Worm (Caenorhabditis elegans) whole organism, L3 larva: Measurements from ENCODE around the gene gtap-1.
A peak's percentile ranks its signal among the peaks of the same experiment; 100 is the strongest.
"Not testable (repeated sequence)": the region's sequence is repeated elsewhere in the genome, so short reads cannot be mapped to it uniquely, and the experiment has no call there.

Experiments
- R02D3.7 ChIP-seq: fragments of 150-350 bp; optimal IDR thresholded peaks from 2 replicates; lab custom pipeline; 2014; ENCODE audit warnings: missing biosample characterization, missing genetic modification characterization
- ama-1 ChIP-seq: fragments of 150-350 bp; optimal IDR thresholded peaks from 2 replicates; lab custom pipeline; 2018
- ceh-28 ChIP-seq: fragments of 150-350 bp; optimal IDR thresholded peaks from 2 replicates; lab custom pipeline; 2014; ENCODE audit warnings: missing biosample characterization, missing genetic modification reagents, missing genetic modification characterization
- ceh-9 ChIP-seq: sonication (generic microtip); optimal IDR thresholded peaks from 2 replicates; lab custom pipeline; 2018; ENCODE audit warnings: missing biosample characterization, missing genetic modification characterization
- daf-12 ChIP-seq: fragments of 150-350 bp; optimal IDR thresholded peaks from 2 replicates; lab custom pipeline; 2014; ENCODE audit warnings: missing biosample characterization, missing genetic modification reagents, missing genetic modification characterization
- egl-27 ChIP-seq: sonication (generic microtip); optimal IDR thresholded peaks from 4 replicates; lab custom pipeline; 2017; ENCODE audit warnings: missing biosample characterization, missing genetic modification reagents, missing genetic modification characterization
- egl-5 ChIP-seq: fragments of 150-350 bp; optimal IDR thresholded peaks from 2 replicates; lab custom pipeline; 2017; ENCODE audit warnings: missing biosample characterization, missing genetic modification reagents, missing genetic modification characterization, inconsistent platforms
- elt-2 ChIP-seq: sonication (generic microtip); optimal IDR thresholded peaks from 2 replicates; lab custom pipeline; 2016; ENCODE audit warnings: missing genetic modification reagents, mild to moderate bottlenecking, missing genetic modification characterization, missing compliant biosample characterization
- elt-3 ChIP-seq, 3 experiments: fragments of 150-350 bp in 1 of 3; sonication (generic microtip) in 2 of 3; optimal IDR thresholded peaks; 2 replicates in 2 of 3; 4 replicates in 1 of 3; lab custom pipeline; 2014 to 2017; ENCODE audit warnings: missing biosample characterization in 3 of 3, missing genetic modification characterization in 3 of 3
- fkh-2 ChIP-seq: fragments of 150-350 bp; optimal IDR thresholded peaks from 2 replicates; lab custom pipeline; 2014; ENCODE audit warnings: missing biosample characterization, missing genetic modification reagents, missing genetic modification characterization
- fos-1 ChIP-seq: fragments of 150-350 bp; optimal IDR thresholded peaks from 2 replicates; lab custom pipeline; 2014; ENCODE audit warnings: missing biosample characterization, missing genetic modification characterization
- hmg-11 ChIP-seq: sonication (generic microtip); optimal IDR thresholded peaks from 2 replicates; lab custom pipeline; 2016; ENCODE audit warnings: missing genetic modification characterization, missing compliant biosample characterization
- jun-1 ChIP-seq: fragments of 150-350 bp; optimal IDR thresholded peaks from 2 replicates; lab custom pipeline; 2014; ENCODE audit warnings: missing biosample characterization, missing genetic modification reagents, missing genetic modification characterization
- lin-15B ChIP-seq: fragments of 150-350 bp; optimal IDR thresholded peaks from 2 replicates; lab custom pipeline; 2014; ENCODE audit warnings: missing biosample characterization, missing genetic modification characterization
- lin-39 ChIP-seq: fragments of 150-350 bp; optimal IDR thresholded peaks from 2 replicates; lab custom pipeline; 2018; ENCODE audit warnings: missing biosample characterization, missing genetic modification reagents, missing genetic modification characterization
- lsy-12 ChIP-seq: sonication (generic microtip); optimal IDR thresholded peaks from 2 replicates; lab custom pipeline; 2016; ENCODE audit warnings: mild to moderate bottlenecking, missing genetic modification characterization, missing compliant biosample characterization
- mml-1 ChIP-seq: fragments of 150-350 bp; sonication (generic microtip); optimal IDR thresholded peaks from 3 replicates; lab custom pipeline; 2014; ENCODE audit warnings: missing biosample characterization, missing genetic modification characterization
- nfya-1 ChIP-seq: sonication (generic microtip); optimal IDR thresholded peaks from 2 replicates; lab custom pipeline; 2017; ENCODE audit warnings: missing genetic modification characterization, mild to moderate bottlenecking, missing compliant biosample characterization, antibody characterized with exemption, moderate library complexity; ENCODE audit not compliant: insufficient read depth
- nhr-12 ChIP-seq: fragments of 150-350 bp; optimal IDR thresholded peaks from 2 replicates; lab custom pipeline; 2014; ENCODE audit warnings: missing biosample characterization, missing genetic modification characterization
- nhr-23 ChIP-seq: fragments of 150-350 bp; optimal IDR thresholded peaks from 2 replicates; lab custom pipeline; 2014; ENCODE audit warnings: missing biosample characterization, missing genetic modification reagents, missing genetic modification characterization
- nhr-237 ChIP-seq: fragments of 150-350 bp; optimal IDR thresholded peaks from 2 replicates; lab custom pipeline; 2014; ENCODE audit warnings: missing biosample characterization, missing genetic modification characterization
- nhr-25 ChIP-seq: sonication (generic microtip); optimal IDR thresholded peaks from 2 replicates; lab custom pipeline; 2017; ENCODE audit warnings: missing biosample characterization, missing genetic modification characterization
- nhr-28 ChIP-seq: fragments of 150-350 bp; optimal IDR thresholded peaks from 2 replicates; lab custom pipeline; 2014; ENCODE audit warnings: missing biosample characterization, missing genetic modification characterization
- nhr-43 ChIP-seq: sonication (generic microtip); optimal IDR thresholded peaks from 2 replicates; lab custom pipeline; 2016; ENCODE audit warnings: mild to moderate bottlenecking, missing genetic modification characterization, missing compliant biosample characterization; ENCODE audit not compliant: poor library complexity, severe bottlenecking
- nhr-76 ChIP-seq: fragments of 150-350 bp; sonication (generic microtip); optimal IDR thresholded peaks from 5 replicates; lab custom pipeline; 2014; ENCODE audit warnings: missing biosample characterization, missing genetic modification characterization
- nhr-77 ChIP-seq: fragments of 150-350 bp; optimal IDR thresholded peaks from 2 replicates; lab custom pipeline; 2014; ENCODE audit warnings: missing biosample characterization, missing genetic modification characterization
- pha-4 ChIP-seq: fragments of 150-350 bp; optimal IDR thresholded peaks from 2 replicates; lab custom pipeline; 2014; ENCODE audit warnings: missing biosample characterization, missing genetic modification reagents, missing genetic modification characterization
- pqm-1 ChIP-seq: fragments of 150-350 bp; optimal IDR thresholded peaks from 2 replicates; lab custom pipeline; 2017; ENCODE audit warnings: missing biosample characterization, missing genetic modification characterization, inconsistent platforms
- sea-2 ChIP-seq: fragments of 150-350 bp; sonication (generic microtip); optimal IDR thresholded peaks from 4 replicates; lab custom pipeline; 2014; ENCODE audit warnings: missing biosample characterization, missing genetic modification reagents, missing genetic modification characterization
- skn-1 ChIP-seq: fragments of 150-350 bp; optimal IDR thresholded peaks from 2 replicates; lab custom pipeline; 2014; ENCODE audit warnings: missing biosample characterization, missing genetic modification characterization
- snpc-4 ChIP-seq: fragments of 150-350 bp; optimal IDR thresholded peaks from 2 replicates; lab custom pipeline; 2014; ENCODE audit warnings: missing biosample characterization, missing genetic modification characterization
- tbx-2 ChIP-seq: sonication (generic microtip); optimal IDR thresholded peaks from 2 replicates; lab custom pipeline; 2016; ENCODE audit warnings: mild to moderate bottlenecking, missing genetic modification characterization, missing compliant biosample characterization
- zag-1 ChIP-seq: fragments of 150-350 bp; optimal IDR thresholded peaks from 2 replicates; lab custom pipeline; 2014; ENCODE audit warnings: missing biosample characterization, missing genetic modification characterization
- ztf-4 ChIP-seq: fragments of 150-350 bp; optimal IDR thresholded peaks from 2 replicates; lab custom pipeline; 2014; ENCODE audit warnings: missing biosample characterization, missing genetic modification characterization

The gtap-1 gene

ce11 chrII:5833136-5833535, at the start of gene gtap-1:
TSS of gene gtap-1 (minus strand) at chrII:5833236.
- TF ChIP-seq fos-1 (tag; lab: Kevin White, UChicago) (no peak), nhr-12 (tag; lab: Kevin White, UChicago) (no peak), fkh-2 (tag; lab: Kevin White, UChicago) (no peak), tbx-2 (tag; lab: Kevin White, UChicago) (no peak), elt-3 (tag; optimal IDR thresholded peaks at IDR 0.05; lab: Kevin White, UChicago) (no peak), nhr-237 (tag; lab: Kevin White, UChicago) (no peak)

- TF ChIP-seq fkh-2 (tag; lab: Kevin White, UChicago) = no peak
- no peak for TF ChIP-seq nhr-77 (tag; lab: Kevin White, UChicago)
- peak; percentile 19 for TF ChIP-seq nhr-23 (tag; lab: Kevin White, UChicago)
- peak; percentile 90 for TF ChIP-seq nhr-25 (tag; lab: Kevin White, UChicago)
- TF ChIP-seq, all 47 proteins: peak for 2
Measured at ce11 chrII:5880677-5881076, 47.6 kb upstream of the gtap-1 start.

ce11 chrII:5876511-5876910, 43.5 kb upstream of the gtap-1 start, which contains the start of gene F55C12.2:
TSS of gene F55C12.2 (plus strand) at chrII:5876811.
- TF ChIP-seq mml-1; snpc-4 (tag; lab: Kevin White, UChicago); sea-2 (GFP tag; lab: Kevin White, UChicago): not testable (repeated sequence)
- TF ChIP-seq, all 47 proteins: peak for 0; not testable (repeated sequence) for 47

- TF ChIP-seq R02D3.7 (tag; lab: Kevin White, UChicago) (no peak), nhr-76 (tag; lab: Kevin White, UChicago) (no peak), egl-5 (tag; lab: Kevin White, UChicago) (no peak), hmg-11 (tag; lab: Kevin White, UChicago) (no peak), lsy-12 (tag; lab: Kevin White, UChicago) (no peak), nhr-43 (tag; lab: Kevin White, UChicago) (no peak), jun-1 (tag; lab: Kevin White, UChicago) (no peak), snpc-4 (tag; lab: Kevin White, UChicago) (no peak), egl-27 (no peak), nhr-28 (tag; lab: Kevin White, UChicago) (no peak), ceh-28 (tag; lab: Kevin White, UChicago) (no peak), ceh-9 (tag; lab: Kevin White, UChicago) (no peak), elt-2 (tag; lab: Kevin White, UChicago) (no peak), pha-4 (no peak), ztf-4 (tag; lab: Kevin White, UChicago) (no peak), tbx-2 (tag; lab: Kevin White, UChicago) (no peak)
Measured at ce11 chrII:5876053-5876452, 43.0 kb upstream of the gtap-1 start, which contains the start of gene F55C12.6. TSS of gene F55C12.6 (minus strand) at chrII:5876153.

ce11 chrII:5874130-5874529, 41.1 kb upstream of the gtap-1 start:
- no peak for TF ChIP-seq fos-1 (tag; lab: Kevin White, UChicago)
- peak; percentile 88 for TF ChIP-seq pha-4
- peak; percentile 34 for TF ChIP-seq nhr-23 (tag; lab: Kevin White, UChicago)

- TF ChIP-seq zag-1 (tag; lab: Kevin White, UChicago) = no peak
- TF ChIP-seq lin-15B = peak; percentile 47
- peak; percentile 28 for TF ChIP-seq nfya-1 (tag; lab: Kevin White, UChicago)
- no peak for TF ChIP-seq lsy-12 (tag; lab: Kevin White, UChicago)
- no peak for TF ChIP-seq daf-12 (tag; lab: Kevin White, UChicago)
- no peak for TF ChIP-seq sea-2 (GFP tag; lab: Kevin White, UChicago)
- TF ChIP-seq pqm-1 (tag; lab: Kevin White, UChicago) = peak; percentile 34
- peak; percentile 35 for TF ChIP-seq pha-4
- TF ChIP-seq nhr-28 (tag; lab: Kevin White, UChicago) = no peak
- TF ChIP-seq skn-1 (tag; lab: Kevin White, UChicago) = no peak
- TF ChIP-seq nhr-12 (tag; lab: Kevin White, UChicago) = no peak
- TF ChIP-seq ama-1 (lab: Kevin White, UChicago) = peak; percentile 40
- peak; percentile 46 for TF ChIP-seq lin-39
- TF ChIP-seq fos-1 (tag; lab: Kevin White, UChicago) = no peak
- peak; percentile 93 for TF ChIP-seq elt-2 (tag; lab: Kevin White, UChicago)
Measured at ce11 chrII:5873564-5874070, 40.6 kb upstream of the gtap-1 start, which contains the start of gene tex-2. TSS of gene tex-2 (minus strand) at chrII:5873614.
